Worm (Caenorhabditis elegans) whole organism, L4/young adult: Measurements from ENCODE around the gene C03H5.5.

Source experiments
- dao-5 ChIP-seq: sonication (generic microtip); optimal IDR thresholded peaks from 2 replicates; lab custom pipeline; 2016; ENCODE audit warnings: missing genotype, missing genetic modification characterization, moderate library complexity, missing compliant biosample characterization
- him-1 ChIP-seq: sonication (generic microtip); optimal IDR thresholded peaks from 2 replicates; lab custom pipeline; 2016; ENCODE audit warnings: missing genotype, missing genetic modification reagents, missing genetic modification characterization, missing compliant biosample characterization

ce11 chrII:400167-400566 lies 15.0 kb upstream of the C03H5.5 start:
- TF ChIP-seq him-1, result no peak
- TF ChIP-seq dao-5 (tag; lab: Kevin White, UChicago), result no peak
